Worm (Caenorhabditis elegans): ENCODE measurements around the gene dop-3.

- no peak for TF ChIP-seq ceh-82 (tag; optimal IDR thresholded peaks at IDR 0.05)
- no peak for TF ChIP-seq nhr-28 (tag; optimal IDR thresholded peaks at IDR 0.05)
- TF ChIP-seq nhr-237 (tag; optimal IDR thresholded peaks at IDR 0.05), result no peak
- TF ChIP-seq aly-2 (tag; optimal IDR thresholded peaks at IDR 0.05), result no peak
- no peak for TF ChIP-seq nhr-76 (tag; optimal IDR thresholded peaks at IDR 0.05)
Observed at ce11 chrX:6542692-6543091, 26.8 kb downstream of the dop-3 start, which contains the start of gene T14E8.2.

All from whole organism, L3 larva.